Fruit fly (Drosophila melanogaster) whole organism, embryonic: Measurements from ENCODE around the gene CG8149.

Experiments
- BEAF-32 ChIP-seq: fragments of 200-800 bp; sonication (Bioruptor generic); optimal IDR thresholded peaks from 3 replicates; lab custom pipeline; 2017; ENCODE audit warnings: missing biosample characterization, missing genetic modification characterization, mild to moderate bottlenecking, moderate library complexity, missing genetic modification reagents
- Bdp1 ChIP-seq: fragments of 200-800 bp; sonication (Bioruptor generic); optimal IDR thresholded peaks from 3 replicates; lab custom pipeline; 2016; ENCODE audit warnings: missing biosample characterization, missing genetic modification characterization
- Blimp-1 ChIP-seq: fragments of 200-800 bp; sonication (Bioruptor generic); optimal IDR thresholded peaks from 3 replicates; lab custom pipeline; 2018; ENCODE audit warnings: missing biosample characterization, missing genetic modification characterization, mild to moderate bottlenecking, moderate library complexity, missing genetic modification reagents
- BtbVII ChIP-seq: fragments of 200-800 bp; sonication (Bioruptor generic); optimal IDR thresholded peaks from 3 replicates; lab custom pipeline; 2017; ENCODE audit warnings: missing biosample characterization, mild to moderate bottlenecking, missing genetic modification characterization
- CG10147 ChIP-seq: fragments of 200-800 bp; sonication (Bioruptor generic); optimal IDR thresholded peaks from 2 replicates; lab custom pipeline; 2019; ENCODE audit warnings: missing biosample characterization, mild to moderate bottlenecking, missing genetic modification characterization, moderate library complexity
- CG13287 ChIP-seq: fragments of 200-800 bp; sonication (Bioruptor generic); IDR thresholded peaks from 2 replicates; pipeline ENCODE4 v1.3.6; 2022; ENCODE audit warnings: missing biosample characterization, missing genetic modification characterization; ENCODE audit not compliant: partially characterized antibody
- CG13894 ChIP-seq: fragments of 200-800 bp; sonication (Bioruptor generic); optimal IDR thresholded peaks from 3 replicates; lab custom pipeline; 2018; ENCODE audit warnings: missing biosample characterization, mild to moderate bottlenecking, missing genetic modification characterization, moderate library complexity
- CG17359 ChIP-seq: fragments of 200-800 bp; sonication (Bioruptor generic); optimal IDR thresholded peaks from 3 replicates; lab custom pipeline; 2018; ENCODE audit warnings: missing biosample characterization, mild to moderate bottlenecking, missing genetic modification characterization, moderate library complexity
- CG18262 ChIP-seq: fragments of 200-800 bp; optimal IDR thresholded peaks from 3 replicates; lab custom pipeline; 2019; ENCODE audit warnings: missing biosample characterization, mild to moderate bottlenecking, missing genetic modification characterization, moderate library complexity
- CG2116 ChIP-seq: fragments of 200-800 bp; sonication (Bioruptor generic); optimal IDR thresholded peaks from 3 replicates; lab custom pipeline; 2018; ENCODE audit warnings: missing biosample characterization, mild to moderate bottlenecking, missing genetic modification characterization
- CG34224 ChIP-seq: fragments of 200-800 bp; sonication (Bioruptor generic); IDR thresholded peaks from 3 replicates; pipeline ENCODE4 v1.3.6; 2022; ENCODE audit warnings: missing biosample characterization, missing genetic modification characterization; ENCODE audit not compliant: partially characterized antibody
- CG3995 ChIP-seq: fragments of 200-800 bp; sonication (Bioruptor generic); optimal IDR thresholded peaks from 3 replicates; lab custom pipeline; 2016; ENCODE audit warnings: missing biosample characterization, missing genetic modification characterization
- CG42726 ChIP-seq: fragments of 200-800 bp; sonication (Bioruptor generic); IDR thresholded peaks from 2 replicates; pipeline ENCODE4 v1.3.6; 2022; ENCODE audit warnings: missing biosample characterization, missing genetic modification characterization; ENCODE audit not compliant: partially characterized antibody
- CkIIα-i1 ChIP-seq: fragments of 200-800 bp; sonication (Bioruptor generic); IDR thresholded peaks from 2 replicates; pipeline ENCODE4 v1.3.6; 2022; ENCODE audit warnings: missing biosample characterization, missing genetic modification characterization
- D19A ChIP-seq: fragments of 200-800 bp; optimal IDR thresholded peaks from 3 replicates; lab custom pipeline; 2019; ENCODE audit warnings: missing biosample characterization, mild to moderate bottlenecking, missing genetic modification characterization, moderate library complexity
- Dll ChIP-seq: fragments of 200-800 bp; sonication (Bioruptor generic); IDR thresholded peaks from 4 replicates; pipeline ENCODE4 v1.3.6; 2022; ENCODE audit warnings: missing biosample characterization, missing genetic modification characterization; ENCODE audit not compliant: partially characterized antibody
- Doc3 ChIP-seq: fragments of 200-800 bp; sonication (Bioruptor generic); IDR thresholded peaks from 3 replicates; pipeline ENCODE4 v1.3.6; 2022; ENCODE audit warnings: missing biosample characterization, missing genetic modification characterization; ENCODE audit not compliant: partially characterized antibody
- E2f2 ChIP-seq: fragments of 200-800 bp; sonication (Bioruptor generic); IDR thresholded peaks from 2 replicates; pipeline ENCODE4 v1.3.6; 2022; ENCODE audit warnings: missing biosample characterization, missing genetic modification characterization
- Elba2 ChIP-seq: fragments of 200-800 bp; sonication (Bioruptor generic); optimal IDR thresholded peaks from 3 replicates; lab custom pipeline; 2016; ENCODE audit warnings: missing biosample characterization, missing genetic modification characterization
- MBD-R2 ChIP-seq: fragments of 200-800 bp; sonication (Bioruptor generic); IDR thresholded peaks from 2 replicates; pipeline ENCODE4 v1.3.6; 2022; ENCODE audit warnings: missing biosample characterization, missing genetic modification characterization
- Nf-YB ChIP-seq: fragments of 200-800 bp; sonication (Bioruptor generic); optimal IDR thresholded peaks from 3 replicates; lab custom pipeline; 2019; ENCODE audit warnings: missing biosample characterization, mild to moderate bottlenecking, missing genetic modification characterization, moderate library complexity
- Nf-YC ChIP-seq: fragments of 200-800 bp; optimal IDR thresholded peaks from 3 replicates; lab custom pipeline; 2019; ENCODE audit warnings: missing biosample characterization, mild to moderate bottlenecking, missing genetic modification characterization, moderate library complexity
- Pdp1 ChIP-seq, 2 experiments: fragments of 200-800 bp; sonication (Bioruptor generic); optimal IDR thresholded peaks; 3 replicates each; lab custom pipeline; 2016; ENCODE audit warnings: missing biosample characterization in 2 of 2, missing genetic modification characterization in 2 of 2, mild to moderate bottlenecking in 1 of 2, moderate library complexity in 1 of 2
- Scr ChIP-seq: fragments of 200-800 bp; sonication (Bioruptor generic); IDR thresholded peaks from 2 replicates; pipeline ENCODE4 v1.3.6; 2022; ENCODE audit warnings: missing biosample characterization, missing genetic modification characterization; ENCODE audit not compliant: partially characterized antibody
- Sry-δ ChIP-seq: fragments of 200-800 bp; sonication (Bioruptor generic); optimal IDR thresholded peaks from 2 replicates; lab custom pipeline; 2016; ENCODE audit warnings: missing biosample characterization, missing genetic modification characterization
- Usf ChIP-seq: fragments of 200-800 bp; sonication (Bioruptor generic); optimal IDR thresholded peaks from 2 replicates; lab custom pipeline; 2017; ENCODE audit warnings: missing genotype, missing biosample characterization, missing genetic modification characterization
- ap ChIP-seq: fragments of 200-800 bp; sonication (Bioruptor generic); IDR thresholded peaks from 2 replicates; pipeline ENCODE4 v1.3.6; 2022; ENCODE audit warnings: missing biosample characterization, missing genetic modification characterization
- bbx ChIP-seq: fragments of 200-800 bp; sonication (Bioruptor generic); IDR thresholded peaks from 2 replicates; pipeline ENCODE4 v1.3.6; 2022; ENCODE audit warnings: missing biosample characterization, missing genetic modification characterization; ENCODE audit not compliant: partially characterized antibody
- chinmo ChIP-seq: fragments of 200-800 bp; sonication (Bioruptor generic); IDR thresholded peaks from 4 replicates; pipeline ENCODE4 v1.3.6; 2022; ENCODE audit warnings: missing biosample characterization, missing genetic modification characterization; ENCODE audit not compliant: partially characterized antibody
- chn ChIP-seq: fragments of 200-800 bp; sonication (Bioruptor generic); optimal IDR thresholded peaks from 2 replicates; lab custom pipeline; 2016; ENCODE audit warnings: missing biosample characterization, missing genetic modification characterization
- croc ChIP-seq: fragments of 200-800 bp; sonication (Bioruptor generic); conservative IDR thresholded peaks from 3 replicates; pipeline ENCODE4 v1.3.6; 2022; ENCODE audit warnings: missing biosample characterization, missing genetic modification characterization
- crp ChIP-seq, 2 experiments: fragments of 200-800 bp; sonication (Bioruptor generic); optimal IDR thresholded peaks; 2 replicates in 1 of 2; 3 replicates in 1 of 2; lab custom pipeline; 2017; ENCODE audit warnings: missing biosample characterization in 2 of 2, missing genetic modification characterization in 2 of 2, mild to moderate bottlenecking in 1 of 2, moderate library complexity in 1 of 2
- grn ChIP-seq: fragments of 200-800 bp; sonication (Bioruptor generic); optimal IDR thresholded peaks from 3 replicates; lab custom pipeline; 2017; ENCODE audit warnings: missing biosample characterization, missing genetic modification characterization
- hbn ChIP-seq: fragments of 200-800 bp; sonication (Bioruptor generic); IDR thresholded peaks from 2 replicates; pipeline ENCODE4 v1.3.6; 2022; ENCODE audit warnings: missing biosample characterization, missing genetic modification characterization; ENCODE audit not compliant: partially characterized antibody
- insv ChIP-seq, 2 experiments: fragments of 200-800 bp; sonication (Bioruptor generic); optimal IDR thresholded peaks; 3 replicates each; lab custom pipeline; 2016 to 2018; ENCODE audit warnings: missing biosample characterization in 2 of 2, missing genetic modification characterization in 2 of 2
- inv ChIP-seq: fragments of 200-800 bp; sonication (Bioruptor generic); IDR thresholded peaks from 2 replicates; pipeline ENCODE4 v1.3.6; 2022; ENCODE audit warnings: missing biosample characterization, missing genetic modification characterization; ENCODE audit not compliant: partially characterized antibody
- knrl ChIP-seq: fragments of 200-800 bp; sonication (Bioruptor generic); IDR thresholded peaks from 3 replicates; pipeline ENCODE4 v1.3.6; 2022; ENCODE audit warnings: missing biosample characterization, missing genetic modification characterization; ENCODE audit not compliant: partially characterized antibody
- luna ChIP-seq: fragments of 200-800 bp; sonication (Bioruptor generic); optimal IDR thresholded peaks from 2 replicates; lab custom pipeline; 2016; ENCODE audit warnings: missing biosample characterization, missing genetic modification characterization
- mld ChIP-seq: fragments of 200-800 bp; sonication (Bioruptor generic); IDR thresholded peaks from 3 replicates; pipeline ENCODE4 v1.3.6; 2022; ENCODE audit warnings: missing biosample characterization, missing genetic modification characterization; ENCODE audit not compliant: partially characterized antibody
- pita ChIP-seq: fragments of 200-800 bp; sonication (Bioruptor generic); optimal IDR thresholded peaks from 2 replicates; lab custom pipeline; 2017; ENCODE audit warnings: missing biosample characterization, mild to moderate bottlenecking, missing genetic modification characterization
- row ChIP-seq: fragments of 200-800 bp; sonication (Bioruptor generic); IDR thresholded peaks from 3 replicates; pipeline ENCODE4 v1.3.6; 2022; ENCODE audit warnings: missing biosample characterization, missing genetic modification characterization
- sens ChIP-seq: fragments of 200-800 bp; sonication (Bioruptor generic); peaks from one replicate; lab custom pipeline; 2016; ENCODE audit warnings: missing biosample characterization, missing genetic modification characterization
- sens-2 ChIP-seq: fragments of 200-800 bp; sonication (Bioruptor generic); IDR thresholded peaks from 2 replicates; pipeline ENCODE4 v1.3.6; 2022; ENCODE audit warnings: missing biosample characterization, missing genetic modification characterization
- sna ChIP-seq: fragments of 200-800 bp; sonication (Bioruptor generic); IDR thresholded peaks from 2 replicates; pipeline ENCODE4 v1.3.6; 2022; ENCODE audit warnings: missing biosample characterization, missing genetic modification characterization; ENCODE audit not compliant: partially characterized antibody
- vfl ChIP-seq: fragments of 200-800 bp; sonication (Bioruptor generic); optimal IDR thresholded peaks from 2 replicates; lab custom pipeline; 2016; ENCODE audit warnings: missing biosample characterization, missing genetic modification characterization
- vnd ChIP-seq: fragments of 200-800 bp; sonication (Bioruptor generic); IDR thresholded peaks from 3 replicates; pipeline ENCODE4 v1.3.6; 2022; ENCODE audit warnings: missing biosample characterization, missing genetic modification characterization; ENCODE audit not compliant: partially characterized antibody
- wor ChIP-seq: fragments of 200-800 bp; sonication (Bioruptor generic); IDR thresholded peaks from 2 replicates; pipeline ENCODE4 v1.3.6; 2022; ENCODE audit warnings: missing biosample characterization, missing genetic modification characterization
- yki ChIP-seq: fragments of >200 bp; optimal IDR thresholded peaks from 3 replicates; lab custom pipeline; 2018

Gene CG8149

DNA sequence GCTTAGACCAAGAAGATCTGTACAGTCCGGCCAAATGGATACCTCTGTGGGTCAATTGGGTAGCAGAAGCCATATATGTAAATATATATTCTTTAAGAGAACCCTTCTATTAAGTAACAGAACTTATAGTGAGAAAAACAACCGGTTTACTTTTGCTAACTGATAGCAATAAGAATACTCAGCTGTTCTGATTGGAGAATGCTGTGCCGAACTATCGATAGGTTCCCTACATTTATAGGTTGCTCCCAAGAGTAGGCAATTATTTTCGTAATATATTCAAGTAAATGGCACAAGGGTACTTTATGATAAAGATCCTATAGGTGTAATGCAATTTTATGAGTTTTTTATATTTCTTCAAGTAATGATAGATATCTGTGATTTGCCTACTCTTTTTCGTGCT, 48.1 kb upstream of the CG8149 start, which contains the start of gene GstZ1:
TSS of gene GstZ1 (minus strand) at position 174 of the 400 bp plus-strand sequence.
- TF ChIP-seq bbx (GFP tag; lab: Robert Waterston, UW) (peak; percentile 76; the same call in 1 of the 2 replicates), Scr (GFP tag; lab: Robert Waterston, UW) (peak; percentile 68), sna (GFP tag; lab: Robert Waterston, UW) (0 out of 2 replicates have a peak, but pooled peaks have one; percentile 53), knrl (peak; percentile 56; the same call in 1 of the 3 replicates), CG34224 (GFP tag; lab: Robert Waterston, UW) (peak; percentile 82), Sry-δ (peak; percentile 25), crp (GFP tag; optimal IDR thresholded peaks at IDR 0.05; lab: Kevin White, UChicago) (peak; percentile 4 to 83), CG13287 (GFP tag; lab: Robert Waterston, UW) (peak; percentile 86), vfl (GFP tag; lab: Kevin White, UChicago) (no peak), sens (GFP tag; lab: Kevin White, UChicago) (peak; percentile 29), CG10147 (GFP tag; lab: Kevin White, UChicago) (peak; percentile 18), Nf-YC (tag; lab: Kevin White, UChicago) (peak; percentile 76), grn (GFP tag; lab: Kevin White, UChicago) (peak; percentile 49), MBD-R2 (GFP tag; lab: Robert Waterston, UW) (peak; percentile 63), pita (GFP tag; lab: Kevin White, UChicago) (no peak), ap (GFP tag; lab: Robert Waterston, UW) (no peak), E2f2 (GFP tag; lab: Robert Waterston, UW) (no peak), Nf-YB (GFP tag; lab: Kevin White, UChicago) (peak; percentile 65), CG42726 (GFP tag; lab: Robert Waterston, UW) (no peak), CkIIα-i1 (no peak), Pdp1 (GFP tag; optimal IDR thresholded peaks at IDR 0.05; lab: Kevin White, UChicago) (peak in 1 of 2 experiments; percentile 21), Blimp-1 (GFP tag; lab: Kevin White, UChicago) (no peak), wor (GFP tag; lab: Robert Waterston, UW) (no peak), inv (peak; percentile 40; the same call in 1 of the 2 replicates), CG13894 (peak; percentile 20), Dll (GFP tag; lab: Robert Waterston, UW) (peak; percentile 80), Bdp1 (GFP tag; lab: Kevin White, UChicago) (no peak), luna (GFP tag; lab: Kevin White, UChicago) (no peak), chn (no peak), insv (GFP tag; optimal IDR thresholded peaks at IDR 0.05; lab: Kevin White, UChicago) (peak; percentile 70 to 97), row (GFP tag; lab: Robert Waterston, UW) (no peak), D19A (tag; lab: Kevin White, UChicago) (no peak), vnd (GFP tag; lab: Robert Waterston, UW) (0 out of 3 replicates have a peak, but pooled peaks have one; percentile 33), Doc3 (GFP tag; lab: Robert Waterston, UW) (peak; percentile 67; the same call in 2 of the 3 replicates), yki (no peak), CG17359 (tag; lab: Kevin White, UChicago) (no peak), Usf (GFP tag; lab: Kevin White, UChicago) (no peak), sens-2 (GFP tag; lab: Robert Waterston, UW) (no peak), hbn (GFP tag; lab: Robert Waterston, UW) (peak; percentile 74), CG3995 (GFP tag; lab: Kevin White, UChicago) (peak; percentile 94), BEAF-32 (GFP tag; lab: Kevin White, UChicago) (peak; percentile 72), Elba2 (GFP tag; lab: Kevin White, UChicago) (peak; percentile 95), CG2116 (peak; percentile 16), chinmo (GFP tag; lab: Robert Waterston, UW) (peak; percentile 88; the same call in 3 of the 4 replicates), mld (GFP tag; lab: Robert Waterston, UW) (peak; percentile 64; the same call in 1 of the 3 replicates), CG18262 (tag; lab: Kevin White, UChicago) (peak; percentile 15), BtbVII (no peak), croc (no peak)
